Worm (Caenorhabditis elegans) whole organism, late embryonic: ENCODE data around the gene tsp-16.

Source experiments
- C08G9.2 ChIP-seq: sonication (generic microtip); optimal IDR thresholded peaks from 2 replicates; lab custom pipeline; 2016; ENCODE audit warnings: mild to moderate bottlenecking, missing genetic modification characterization, moderate library complexity, missing compliant biosample characterization
- C38D4.7 ChIP-seq: fragments of 200-800 bp; sonication (Bioruptor generic); optimal IDR thresholded peaks from 2 replicates; lab custom pipeline; 2018; ENCODE audit warnings: mild to moderate bottlenecking, missing genetic modification characterization, moderate library complexity, missing compliant biosample characterization
- F13H6.1 ChIP-seq: sonication (generic microtip); optimal IDR thresholded peaks from 2 replicates; lab custom pipeline; 2016; ENCODE audit warnings: missing genetic modification characterization, missing compliant biosample characterization
- T23F11.4 ChIP-seq: fragments of 200-800 bp; sonication (Bioruptor generic); optimal IDR thresholded peaks from 2 replicates; lab custom pipeline; 2018; ENCODE audit warnings: mild to moderate bottlenecking, missing genetic modification characterization, missing compliant biosample characterization
- ceh-14 ChIP-seq: sonication (generic microtip); optimal IDR thresholded peaks from 2 replicates; lab custom pipeline; 2016; ENCODE audit warnings: missing genotype, missing genetic modification characterization, missing compliant biosample characterization
- ceh-19 ChIP-seq: fragments of 200-800 bp; sonication (Bioruptor generic); optimal IDR thresholded peaks from 2 replicates; lab custom pipeline; 2018; ENCODE audit warnings: mild to moderate bottlenecking, missing genetic modification characterization, missing compliant biosample characterization
- ceh-2 ChIP-seq: sonication (generic microtip); optimal IDR thresholded peaks from 2 replicates; lab custom pipeline; 2016; ENCODE audit warnings: missing genotype, missing genetic modification characterization, missing compliant biosample characterization
- ceh-24 ChIP-seq: sonication (generic microtip); optimal IDR thresholded peaks from 2 replicates; lab custom pipeline; 2016; ENCODE audit warnings: mild to moderate bottlenecking, missing genetic modification characterization, missing compliant biosample characterization
- ceh-30 ChIP-seq: fragments of 150-350 bp; optimal IDR thresholded peaks from 2 replicates; lab custom pipeline; 2014; ENCODE audit warnings: missing biosample characterization, missing genetic modification characterization
- ceh-31 ChIP-seq: sonication (generic microtip); optimal IDR thresholded peaks from 2 replicates; lab custom pipeline; 2016; ENCODE audit warnings: missing genetic modification characterization, missing compliant biosample characterization
- ceh-34 ChIP-seq: sonication (generic microtip); optimal IDR thresholded peaks from 2 replicates; lab custom pipeline; 2016; ENCODE audit warnings: mild to moderate bottlenecking, missing genetic modification characterization, missing compliant biosample characterization
- ceh-45 ChIP-seq: fragments of 200-800 bp; sonication (Bioruptor generic); IDR thresholded peaks from 2 replicates; pipeline ENCODE4 v1.3.6; 2022; ENCODE audit warnings: missing genetic modification reagents, missing genetic modification characterization, missing compliant biosample characterization
- elt-2 ChIP-seq: sonication (generic microtip); optimal IDR thresholded peaks from 2 replicates; lab custom pipeline; 2016; ENCODE audit warnings: missing genetic modification reagents, missing genetic modification characterization, missing compliant biosample characterization
- elt-4 ChIP-seq: sonication (generic microtip); optimal IDR thresholded peaks from 2 replicates; lab custom pipeline; 2016; ENCODE audit warnings: missing genetic modification characterization, missing compliant biosample characterization
- ets-4 ChIP-seq: sonication (generic microtip); optimal IDR thresholded peaks from 2 replicates; lab custom pipeline; 2016; ENCODE audit warnings: missing genetic modification characterization, missing compliant biosample characterization
- fax-1 ChIP-seq: sonication (generic microtip); optimal IDR thresholded peaks from 2 replicates; lab custom pipeline; 2016; ENCODE audit warnings: missing genotype, missing genetic modification characterization, missing compliant biosample characterization
- fkh-10 ChIP-seq: fragments of 150-350 bp; optimal IDR thresholded peaks from 2 replicates; lab custom pipeline; 2014; ENCODE audit warnings: missing biosample characterization, missing genetic modification reagents, missing genetic modification characterization
- fkh-6 ChIP-seq: sonication (generic microtip); optimal IDR thresholded peaks from 2 replicates; lab custom pipeline; 2016; ENCODE audit warnings: missing genetic modification characterization, missing compliant biosample characterization
- gmeb-2 ChIP-seq: sonication (generic microtip); optimal IDR thresholded peaks from 2 replicates; lab custom pipeline; 2016; ENCODE audit warnings: missing genetic modification characterization, inconsistent platforms, missing compliant biosample characterization
- hlh-15 ChIP-seq: sonication (generic microtip); optimal IDR thresholded peaks from 2 replicates; lab custom pipeline; 2016; ENCODE audit warnings: missing genetic modification characterization, missing compliant biosample characterization
- hlh-30 ChIP-seq: sonication (generic microtip); optimal IDR thresholded peaks from 2 replicates; lab custom pipeline; 2017; ENCODE audit warnings: antibody characterized with exemption, missing genetic modification characterization, missing compliant biosample characterization; ENCODE audit not compliant: insufficient read depth
- hlh-6 ChIP-seq: sonication (generic microtip); optimal IDR thresholded peaks from 2 replicates; lab custom pipeline; 2016; ENCODE audit warnings: missing genotype, missing genetic modification characterization, missing compliant biosample characterization
- lin-11 ChIP-seq: fragments of 200-800 bp; sonication (Bioruptor generic); optimal IDR thresholded peaks from 2 replicates; lab custom pipeline; 2018; ENCODE audit warnings: mild to moderate bottlenecking, missing genetic modification characterization, missing compliant biosample characterization
- madf-2 ChIP-seq: sonication (generic microtip); optimal IDR thresholded peaks from 2 replicates; lab custom pipeline; 2017; ENCODE audit warnings: missing genetic modification characterization, missing compliant biosample characterization
- nfya-1 ChIP-seq: sonication (generic microtip); optimal IDR thresholded peaks from 2 replicates; lab custom pipeline; 2017; ENCODE audit warnings: missing genetic modification characterization, mild to moderate bottlenecking, missing compliant biosample characterization, antibody characterized with exemption, moderate library complexity
- npax-4 ChIP-seq: sonication (generic microtip); optimal IDR thresholded peaks from 2 replicates; lab custom pipeline; 2016; ENCODE audit warnings: missing genetic modification characterization, missing compliant biosample characterization
- pag-3 ChIP-seq: sonication (generic microtip); optimal IDR thresholded peaks from 2 replicates; lab custom pipeline; 2016; ENCODE audit warnings: missing compliant biosample characterization, missing genetic modification characterization, borderline replicate concordance
- pax-1 ChIP-seq: fragments of 150-350 bp; optimal IDR thresholded peaks from 2 replicates; lab custom pipeline; 2014; ENCODE audit warnings: missing biosample characterization, missing genetic modification characterization
- pha-2 ChIP-seq: sonication (generic microtip); optimal IDR thresholded peaks from 2 replicates; lab custom pipeline; 2017; ENCODE audit warnings: mild to moderate bottlenecking, missing genetic modification characterization, missing compliant biosample characterization
- pqm-1 ChIP-seq: sonication (generic microtip); optimal IDR thresholded peaks from 2 replicates; lab custom pipeline; 2016; ENCODE audit warnings: missing genetic modification characterization, missing compliant biosample characterization
- ref-2 ChIP-seq: sonication (generic microtip); optimal IDR thresholded peaks from 2 replicates; lab custom pipeline; 2016; ENCODE audit warnings: missing genetic modification characterization, missing compliant biosample characterization
- sdc-2 ChIP-seq: sonication (generic microtip); optimal IDR thresholded peaks from 2 replicates; lab custom pipeline; 2016; ENCODE audit warnings: missing genotype, missing genetic modification characterization, missing compliant biosample characterization
- sox-2 ChIP-seq: fragments of 200-800 bp; sonication (Bioruptor generic); IDR thresholded peaks from 2 replicates; pipeline ENCODE4 v1.3.6; 2022; ENCODE audit warnings: missing genetic modification reagents, missing genetic modification characterization, missing compliant biosample characterization
- sox-4 ChIP-seq: sonication (generic microtip); optimal IDR thresholded peaks from 2 replicates; lab custom pipeline; 2017; ENCODE audit warnings: mild to moderate bottlenecking, missing genetic modification characterization, inconsistent platforms, missing compliant biosample characterization
- tbx-2 ChIP-seq: sonication (generic microtip); optimal IDR thresholded peaks from 2 replicates; lab custom pipeline; 2016; ENCODE audit warnings: missing genetic modification characterization, missing compliant biosample characterization
- unc-42 ChIP-seq: sonication (generic microtip); optimal IDR thresholded peaks from 2 replicates; lab custom pipeline; 2016; ENCODE audit warnings: missing genotype, missing genetic modification characterization, missing compliant biosample characterization
- unc-86 ChIP-seq: sonication (generic microtip); optimal IDR thresholded peaks from 2 replicates; lab custom pipeline; 2016; ENCODE audit warnings: missing genetic modification characterization, missing compliant biosample characterization
- zip-5 ChIP-seq: sonication (generic microtip); optimal IDR thresholded peaks from 2 replicates; lab custom pipeline; 2016; ENCODE audit warnings: missing genetic modification characterization, missing compliant biosample characterization
- ztf-16 ChIP-seq: sonication (generic microtip); optimal IDR thresholded peaks from 2 replicates; lab custom pipeline; 2017; ENCODE audit warnings: missing genetic modification characterization, missing compliant biosample characterization

tsp-16 gene

ce11 chrX:6996448-6996847 lies at the start of gene tsp-16, which contains the start of gene F01E11.20:
tsp-16 (minus strand) TSS chrX:6996620.
F01E11.20 (minus strand) TSS chrX:6996548.
- TF ChIP-seq sox-4, result no peak
- TF ChIP-seq ceh-34 (tag; lab: Kevin White, UChicago), result peak; percentile 17

DNA sequence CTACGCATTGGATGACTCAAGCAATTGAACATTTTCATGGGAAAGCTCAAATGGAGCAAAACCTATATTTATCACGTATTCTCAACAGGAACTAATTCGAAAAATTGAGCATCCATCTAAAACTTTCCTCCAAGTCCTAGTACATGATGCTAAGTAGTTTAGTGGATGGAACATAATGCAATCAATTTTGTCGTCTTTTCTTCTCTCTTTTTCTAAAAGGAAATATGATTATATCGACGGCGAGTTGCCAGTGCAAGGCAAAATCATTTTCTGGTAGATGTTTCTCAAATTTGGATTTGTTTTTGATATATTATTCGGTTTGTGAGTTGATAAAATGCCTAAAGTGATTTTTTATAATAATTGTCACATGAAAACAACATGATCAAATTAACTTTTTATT lies 44.3 kb upstream of the tsp-16 start:
- TF ChIP-seq npax-4 (tag; lab: Kevin White, UChicago) (no peak), fkh-10 (no peak), unc-86 (no peak), pha-2 (tag; lab: Kevin White, UChicago) (no peak), unc-42 (peak; percentile 100), ceh-31 (tag; lab: Kevin White, UChicago) (peak; percentile 29)

DNA sequence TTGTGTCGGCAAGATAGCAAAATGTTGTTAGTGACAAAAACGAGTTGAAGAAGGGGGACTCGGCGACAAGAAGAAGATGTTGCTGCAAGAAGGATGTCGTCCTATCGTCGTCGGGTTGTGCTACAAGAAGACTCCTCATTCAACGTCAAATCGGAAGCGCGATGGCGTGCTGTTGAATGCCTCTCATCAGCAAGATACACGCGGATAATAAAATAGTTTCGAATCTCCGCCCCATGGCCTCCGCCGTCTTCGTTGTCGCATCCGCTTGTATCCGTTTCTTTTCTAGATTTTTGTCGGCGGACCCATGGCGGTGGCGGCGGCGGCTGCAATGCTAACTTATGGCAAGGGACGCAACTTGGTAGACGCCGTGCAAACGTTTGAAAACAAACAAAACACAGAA lies 41.6 kb upstream of the tsp-16 start:
- peak; percentile 38 for TF ChIP-seq unc-42
- TF ChIP-seq sox-2, result no peak
- no peak for TF ChIP-seq ceh-24
- TF ChIP-seq ceh-45, result no peak
- TF ChIP-seq C38D4.7 (GFP tag; lab: Kevin White, UChicago), result no peak

ce11 chrX:7035937-7036336 lies 39.5 kb upstream of the tsp-16 start, which contains the start of gene cest-19:
cest-19 (minus strand) TSS chrX:7036037.
- TF ChIP-seq sdc-2 (tag; lab: Kevin White, UChicago), result no peak
- TF ChIP-seq ceh-19 (GFP tag; lab: Kevin White, UChicago), result no peak
- no peak for TF ChIP-seq unc-86
- no peak for TF ChIP-seq ceh-14 (tag; lab: Kevin White, UChicago)
- TF ChIP-seq ets-4 (tag; lab: Kevin White, UChicago), result no peak
- no peak for TF ChIP-seq elt-2
- no peak for TF ChIP-seq T23F11.4 (GFP tag; lab: Kevin White, UChicago)

DNA sequence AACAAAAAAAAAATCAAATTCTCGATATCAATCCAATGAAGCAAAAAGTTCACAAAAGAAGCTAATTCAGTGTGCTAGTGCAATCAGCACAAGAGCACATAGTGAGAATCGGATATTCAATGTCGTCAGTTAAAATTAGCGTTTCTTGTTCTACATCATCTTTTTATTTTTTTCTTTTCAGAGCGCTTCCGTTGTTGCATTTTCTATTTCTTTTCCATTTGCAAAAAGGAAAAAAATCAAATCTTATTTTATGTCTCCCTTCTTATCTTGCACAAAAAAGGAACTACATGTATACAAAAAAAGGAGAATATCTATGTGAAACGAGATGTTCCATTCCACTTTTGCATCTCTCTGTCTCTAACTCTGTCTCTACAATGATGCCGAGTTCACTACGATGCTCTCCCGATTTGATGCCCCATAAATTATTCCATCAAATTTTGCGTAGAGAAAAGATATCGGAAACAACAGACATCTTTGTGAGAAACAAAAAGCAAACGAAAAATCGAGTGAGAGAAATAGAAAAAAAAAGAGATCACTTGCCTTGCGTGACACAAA lies 37.4 kb upstream of the tsp-16 start:
- TF ChIP-seq hlh-6 (tag; lab: Kevin White, UChicago), result no peak
- TF ChIP-seq gmeb-2 (tag; lab: Kevin White, UChicago), result no peak
- TF ChIP-seq tbx-2, result no peak
- TF ChIP-seq fkh-10, result no peak
- TF ChIP-seq sox-4, result no peak
- no peak for TF ChIP-seq elt-4
- no peak for TF ChIP-seq fkh-6 (tag; lab: Kevin White, UChicago)
- no peak for TF ChIP-seq madf-2 (tag; lab: Kevin White, UChicago)
- no peak for TF ChIP-seq lin-11 (tag; lab: Kevin White, UChicago)
- no peak for TF ChIP-seq ceh-30 (tag; lab: Kevin White, UChicago)
- no peak for TF ChIP-seq ceh-34 (tag; lab: Kevin White, UChicago)
- no peak for TF ChIP-seq F13H6.1
- TF ChIP-seq C08G9.2, result no peak
- TF ChIP-seq pag-3 (tag; lab: Kevin White, UChicago), result no peak
- no peak for TF ChIP-seq hlh-15 (tag; lab: Kevin White, UChicago)
- no peak for TF ChIP-seq ref-2 (tag; lab: Kevin White, UChicago)
- no peak for TF ChIP-seq pqm-1
- TF ChIP-seq elt-2, result no peak
- no peak for TF ChIP-seq pha-2 (tag; lab: Kevin White, UChicago)

ce11 chrX:7028836-7029235 lies 32.4 kb upstream of the tsp-16 start, which contains the start of gene flp-26:
flp-26 (plus strand) TSS chrX:7029136.
- TF ChIP-seq fkh-6 (tag; lab: Kevin White, UChicago) (no peak), nfya-1 (no peak), ref-2 (tag; lab: Kevin White, UChicago) (no peak), ztf-16 (tag; lab: Kevin White, UChicago) (no peak), fax-1 (tag; lab: Kevin White, UChicago) (no peak), ceh-2 (tag; lab: Kevin White, UChicago) (no peak), sox-2 (no peak), zip-5 (tag; lab: Kevin White, UChicago) (no peak), pax-1 (no peak), gmeb-2 (tag; lab: Kevin White, UChicago) (no peak), hlh-30 (tag; lab: Kevin White, UChicago) (no peak)
